Worm (Caenorhabditis elegans) whole organism, L2 larva: ENCODE results near the gene rfp-1.

ENCODE experiments used
- ZK546.5 ChIP-seq: sonication (generic microtip); optimal IDR thresholded peaks from 2 replicates; lab custom pipeline; 2017; ENCODE audit warnings: missing biosample characterization, missing genetic modification characterization
- dmd-4 ChIP-seq: sonication (generic microtip); optimal IDR thresholded peaks from 2 replicates; lab custom pipeline; 2017; ENCODE audit warnings: missing biosample characterization, missing genetic modification characterization
- egl-27 ChIP-seq: sonication (generic microtip); optimal IDR thresholded peaks from 3 replicates; lab custom pipeline; 2017; ENCODE audit warnings: missing biosample characterization, missing genetic modification reagents, missing genetic modification characterization
- fos-1 ChIP-seq: fragments of 150-350 bp; optimal IDR thresholded peaks from 2 replicates; lab custom pipeline; 2014; ENCODE audit warnings: missing biosample characterization, missing genetic modification characterization
- nhr-237 ChIP-seq: fragments of 150-350 bp; optimal IDR thresholded peaks from 2 replicates; lab custom pipeline; 2014; ENCODE audit warnings: missing biosample characterization, missing genetic modification characterization
- ztf-11 ChIP-seq: sonication (generic microtip); optimal IDR thresholded peaks from 2 replicates; lab custom pipeline; 2017; ENCODE audit warnings: missing biosample characterization, missing genetic modification characterization

DNA sequence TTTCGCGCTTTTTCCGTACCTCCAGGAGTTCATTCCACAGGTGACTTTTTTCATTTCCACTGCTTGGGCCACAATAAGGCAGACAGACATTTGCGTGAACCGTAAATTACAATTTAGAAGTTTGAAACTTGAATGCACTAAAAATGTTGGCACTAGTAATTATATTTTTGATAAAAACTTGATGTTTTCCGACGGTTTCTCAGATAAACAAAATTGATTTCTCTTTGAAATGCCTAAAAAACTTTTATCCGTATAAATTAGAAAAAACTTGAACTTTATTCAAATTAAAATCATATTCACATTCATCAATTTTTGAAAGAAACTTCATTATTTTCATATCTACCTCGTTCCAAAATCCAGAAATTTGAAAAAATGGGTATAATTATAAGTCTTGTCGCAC, 37.3 kb downstream of the rfp-1 start, which contains the start of gene ZK353.3:
- TF ChIP-seq nhr-237, result no peak
- no peak for TF ChIP-seq ztf-11 (tag; lab: Kevin White, UChicago)
- TF ChIP-seq egl-27 (tag; lab: Kevin White, UChicago), result no peak
- TF ChIP-seq dmd-4, result no peak
- no peak for TF ChIP-seq fos-1 (tag; lab: Kevin White, UChicago)
- TF ChIP-seq ZK546.5 (tag; lab: Kevin White, UChicago), result no peak
